Fruit fly (Drosophila melanogaster): ENCODE results near the gene HLH3B.

HLH3B gene

DNA sequence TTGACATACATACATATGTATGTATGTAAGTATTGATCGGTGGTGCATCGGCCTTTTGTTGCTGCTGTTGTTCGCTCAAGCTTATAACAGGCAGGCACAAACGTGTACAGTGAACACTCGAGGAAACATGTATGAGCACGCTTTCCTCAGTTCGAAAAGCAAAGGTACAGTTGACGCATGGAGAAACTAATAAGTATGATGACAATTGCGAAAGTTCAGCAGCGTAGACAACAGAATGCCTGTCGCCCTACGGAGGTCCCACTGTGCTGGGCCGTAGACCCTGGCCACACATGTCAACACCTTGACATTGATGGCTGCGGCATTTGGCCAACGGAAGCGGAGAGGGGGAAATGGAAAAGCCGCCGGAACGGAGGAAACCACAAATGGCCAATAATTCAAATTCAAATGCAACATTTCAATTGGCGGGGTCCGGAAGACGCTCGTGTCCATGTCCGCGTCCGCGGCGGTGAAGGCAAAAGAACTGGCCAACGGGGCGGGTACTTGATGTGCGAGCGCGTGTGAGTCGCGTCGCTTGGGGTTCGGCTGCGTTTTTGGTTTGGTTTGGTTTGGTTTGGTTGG lies 26.7 kb upstream of the HLH3B start, which contains the start of gene CG2681 (continued):
- TF ChIP-seq B-H1 (GFP tag; IDR thresholded peaks at IDR 0.05) = peak; percentile 14; the same call in 1 of the 3 replicates
- no peak for TF ChIP-seq CG13287 (GFP tag; IDR thresholded peaks at IDR 0.05; ENCODE audit: partially characterized antibody)
- TF ChIP-seq bab2 (GFP tag; optimal IDR thresholded peaks at IDR 0.05) = peak; percentile 31
- TF ChIP-seq yki (optimal IDR thresholded peaks at IDR 0.05) = no peak
- no peak for TF ChIP-seq cwo (GFP tag; optimal IDR thresholded peaks at IDR 0.05)
- no peak for TF ChIP-seq Lpt (GFP tag; optimal IDR thresholded peaks at IDR 0.05)
- no peak for TF ChIP-seq sc (optimal IDR thresholded peaks at IDR 0.05)
- no peak for TF ChIP-seq sc (GFP tag; optimal IDR thresholded peaks at IDR 0.05)
- TF ChIP-seq psq (GFP tag; optimal IDR thresholded peaks at IDR 0.05) = no peak
- no peak for TF ChIP-seq zf30C (GFP tag; optimal IDR thresholded peaks at IDR 0.05)
- no peak for TF ChIP-seq toy (GFP tag; IDR thresholded peaks at IDR 0.05)
- TF ChIP-seq dpn (GFP tag; optimal IDR thresholded peaks at IDR 0.05) = peak; percentile 22 to 37
- peak; percentile 25 for TF ChIP-seq nmo (GFP tag; optimal IDR thresholded peaks at IDR 0.05)
- TF ChIP-seq CG13424 (tag; optimal IDR thresholded peaks at IDR 0.05) = peak; percentile 3
- no peak for TF ChIP-seq klu (GFP tag; IDR thresholded peaks at IDR 0.05)
- TF ChIP-seq CG12104 (GFP tag; optimal IDR thresholded peaks at IDR 0.05) = no peak
- no peak for TF ChIP-seq odd (GFP tag; optimal IDR thresholded peaks at IDR 0.05)
- no peak for TF ChIP-seq CG1792 (GFP tag; optimal IDR thresholded peaks at IDR 0.05)
- TF ChIP-seq Bteb2 (GFP tag; optimal IDR thresholded peaks at IDR 0.05) = no peak
- no peak for TF ChIP-seq CG11398 (GFP tag; optimal IDR thresholded peaks at IDR 0.05)
- TF ChIP-seq jing (GFP tag; optimal IDR thresholded peaks at IDR 0.05) = no peak
- no peak for TF ChIP-seq dmrt11E (tag; optimal IDR thresholded peaks at IDR 0.05)
- peak; percentile 45 for TF ChIP-seq ind (GFP tag; optimal IDR thresholded peaks at IDR 0.05)
- TF ChIP-seq Nf-YA (GFP tag; IDR thresholded peaks at IDR 0.05) = peak; percentile 35; the same call in 1 of the 2 replicates
- TF ChIP-seq CG7839 (tag; optimal IDR thresholded peaks at IDR 0.05) = peak; percentile 57
- TF ChIP-seq Fer1 (GFP tag; optimal IDR thresholded peaks at IDR 0.05) = no peak
- peak; percentile 43 for TF ChIP-seq ttk (GFP tag; IDR thresholded peaks at IDR 0.05)
- no peak for TF ChIP-seq luna (GFP tag; optimal IDR thresholded peaks at IDR 0.05)
- TF ChIP-seq CTCF (GFP tag; optimal IDR thresholded peaks at IDR 0.05) = no peak
- 0 out of 2 replicates have a peak, but pooled peaks have one; percentile 15 for TF ChIP-seq ssp (GFP tag; IDR thresholded peaks at IDR 0.05)
- TF ChIP-seq CG14965 (GFP tag; optimal IDR thresholded peaks at IDR 0.05; ENCODE audit: borderline replicate concordance) = no peak
- peak; percentile 50 for TF ChIP-seq al (GFP tag; IDR thresholded peaks at IDR 0.05)
- 0 out of 3 replicates have a peak, but pooled peaks have one; percentile 37 for TF ChIP-seq CG11560 (tag; IDR thresholded peaks at IDR 0.05)
- peak; percentile 72 for TF ChIP-seq Rfx (GFP tag; IDR thresholded peaks at IDR 0.05)
- peak; percentile 94 for TF ChIP-seq Ets65A (GFP tag)
- peak; percentile 8 for TF ChIP-seq CG7786 (GFP tag; optimal IDR thresholded peaks at IDR 0.05)
- no peak for TF ChIP-seq NK7.1 (GFP tag; optimal IDR thresholded peaks at IDR 0.05)
- no peak for TF ChIP-seq CG43689 (GFP tag; IDR thresholded peaks at IDR 0.05)
- TF ChIP-seq mam (GFP tag; optimal IDR thresholded peaks at IDR 0.05) = peak; percentile 43
- no peak for TF ChIP-seq salm (tag; optimal IDR thresholded peaks at IDR 0.05)
- no peak for TF ChIP-seq Oli (tag; optimal IDR thresholded peaks at IDR 0.05)
- no peak for TF ChIP-seq CG34224 (GFP tag; IDR thresholded peaks at IDR 0.05; ENCODE audit: partially characterized antibody)
- no peak for TF ChIP-seq lbe (GFP tag; optimal IDR thresholded peaks at IDR 0.05)
- no peak for TF ChIP-seq kah (GFP tag; optimal IDR thresholded peaks at IDR 0.05)
- TF ChIP-seq CG3847 (GFP tag; IDR thresholded peaks at IDR 0.05) = 0 out of 2 replicates have a peak, but pooled peaks have one; percentile 7
- TF ChIP-seq CG6813 (GFP tag; optimal IDR thresholded peaks at IDR 0.05) = no peak
- TF ChIP-seq CG8478 (optimal IDR thresholded peaks at IDR 0.05) = no peak
- peak; percentile 3 for TF ChIP-seq pho (GFP tag; optimal IDR thresholded peaks at IDR 0.05)
- no peak for TF ChIP-seq gro (GFP tag; optimal IDR thresholded peaks at IDR 0.05)
- TF ChIP-seq sqz (GFP tag; optimal IDR thresholded peaks at IDR 0.05) = no peak
- no peak for TF ChIP-seq Six4 (GFP tag; optimal IDR thresholded peaks at IDR 0.05)
- TF ChIP-seq CG5180 (GFP tag; optimal IDR thresholded peaks at IDR 0.05) = no peak
- TF ChIP-seq Pdp1 (GFP tag; optimal IDR thresholded peaks at IDR 0.05) = peak; percentile 23 to 50
